Worm (Caenorhabditis elegans) whole organism, L4/young adult: Measurements from ENCODE around the gene F28C10.3.

Experiments used
- W03F9.2 ChIP-seq: fragments of 150-350 bp; optimal IDR thresholded peaks from 2 replicates; lab custom pipeline; 2014; ENCODE audit warnings: missing biosample characterization, missing genetic modification characterization
- dao-5 ChIP-seq: sonication (generic microtip); optimal IDR thresholded peaks from 2 replicates; lab custom pipeline; 2016; ENCODE audit warnings: missing genotype, missing genetic modification characterization, moderate library complexity, missing compliant biosample characterization
- him-1 ChIP-seq: sonication (generic microtip); optimal IDR thresholded peaks from 2 replicates; lab custom pipeline; 2016; ENCODE audit warnings: missing genotype, missing genetic modification reagents, missing genetic modification characterization, missing compliant biosample characterization

Gene F28C10.3

ce11 chrX:496795-497194, 38.8 kb downstream of the F28C10.3 start:
- TF ChIP-seq him-1 (tag; lab: Kevin White, UChicago), result no peak
- no peak for TF ChIP-seq W03F9.2 (tag; lab: Kevin White, UChicago)
- TF ChIP-seq dao-5 (tag; lab: Kevin White, UChicago), result no peak

DNA sequence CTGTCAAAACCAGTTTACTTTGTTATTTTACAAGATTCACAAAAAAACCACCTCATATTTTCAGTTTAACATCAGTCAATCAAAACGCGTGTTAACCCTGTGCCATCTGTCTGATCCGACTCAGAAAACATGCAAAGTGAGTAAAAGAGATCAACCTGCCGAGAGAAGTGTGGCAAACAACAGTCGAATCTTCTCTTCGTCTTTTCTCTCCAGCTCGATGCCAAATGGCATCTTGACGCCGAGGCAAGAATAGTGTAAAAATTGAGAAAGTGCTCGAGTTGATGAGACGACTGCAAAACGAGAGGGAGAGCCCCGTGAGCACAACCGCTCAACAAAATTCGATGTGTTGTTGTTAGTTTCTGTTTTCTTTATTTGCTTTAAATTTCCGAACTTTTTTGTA, 42.7 kb downstream of the F28C10.3 start, which contains the start of gene B0310.1:
Gene B0310.1 (plus strand): TSS at position 310 of the 400 bp plus-strand sequence.
- TF ChIP-seq him-1 (tag; lab: Kevin White, UChicago), result no peak

DNA sequence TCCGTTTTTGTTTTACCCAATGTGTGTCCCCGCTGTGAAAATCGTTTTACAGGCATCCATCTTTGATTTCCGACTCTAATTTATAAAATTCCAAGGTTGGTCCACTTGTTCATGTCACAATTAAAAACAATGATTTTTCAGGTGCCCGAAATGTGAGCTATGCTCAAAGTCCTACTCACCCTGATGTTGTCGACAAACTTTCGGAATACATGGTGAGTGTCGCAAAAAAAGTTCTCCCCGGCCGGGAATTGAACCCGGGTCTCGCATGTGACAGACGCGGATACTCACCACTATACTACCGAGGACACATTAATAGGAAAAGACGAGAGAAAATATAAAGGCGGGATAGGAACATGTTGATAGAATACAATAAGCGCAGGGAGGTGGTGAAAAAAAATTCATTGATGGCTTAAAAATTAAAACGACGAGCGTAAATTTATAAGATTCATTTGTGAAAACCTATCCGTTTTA, 46.0 kb downstream of the F28C10.3 start, which contains the start of gene egl-17:
Gene egl-17 (plus strand): TSS at position 51 of the 471 bp plus-strand sequence.
- TF ChIP-seq him-1 (tag; lab: Kevin White, UChicago) (peak; percentile 85), dao-5 (tag; lab: Kevin White, UChicago) (peak; percentile 87), W03F9.2 (tag; lab: Kevin White, UChicago) (peak; percentile 7)

DNA sequence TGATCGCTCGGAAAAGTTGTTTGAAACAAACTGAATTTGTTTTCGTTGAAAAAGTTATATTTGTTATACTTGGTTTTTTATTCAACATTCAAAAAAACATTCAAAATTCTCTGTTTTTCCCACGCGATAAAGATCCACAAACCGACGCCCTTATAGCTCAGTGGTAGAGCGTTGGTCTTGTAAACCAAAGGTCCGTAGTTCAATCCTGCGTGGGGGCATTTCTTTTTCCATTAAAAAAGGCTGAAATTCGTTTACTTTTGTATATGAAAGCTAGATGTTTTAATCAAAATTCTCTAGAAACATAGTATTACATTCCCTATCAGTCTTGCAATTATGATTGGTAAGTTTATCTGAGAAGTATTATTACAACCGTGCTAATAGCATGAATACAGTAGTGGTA, 48.0 kb downstream of the F28C10.3 start:
- TF ChIP-seq W03F9.2 (tag; lab: Kevin White, UChicago) (no peak), dao-5 (tag; lab: Kevin White, UChicago) (no peak), him-1 (tag; lab: Kevin White, UChicago) (no peak)
